Worm (Caenorhabditis elegans) whole organism, late embryonic: ENCODE data around the gene tmbi-4.

ENCODE experiments used
- C38D4.7 ChIP-seq: fragments of 200-800 bp; sonication (Bioruptor generic); optimal IDR thresholded peaks from 2 replicates; lab custom pipeline; 2018; ENCODE audit warnings: mild to moderate bottlenecking, missing genetic modification characterization, moderate library complexity, missing compliant biosample characterization
- F13H6.1 ChIP-seq: sonication (generic microtip); optimal IDR thresholded peaks from 2 replicates; lab custom pipeline; 2016; ENCODE audit warnings: missing genetic modification characterization, missing compliant biosample characterization
- K09A11.1 ChIP-seq: sonication (generic microtip); optimal IDR thresholded peaks from 2 replicates; lab custom pipeline; 2017; ENCODE audit warnings: antibody characterized with exemption, mild to moderate bottlenecking, missing genetic modification characterization, missing compliant biosample characterization; ENCODE audit not compliant: insufficient read depth
- T23F11.4 ChIP-seq: fragments of 200-800 bp; sonication (Bioruptor generic); optimal IDR thresholded peaks from 2 replicates; lab custom pipeline; 2018; ENCODE audit warnings: mild to moderate bottlenecking, missing genetic modification characterization, missing compliant biosample characterization
- ceh-18 ChIP-seq: sonication (generic microtip); optimal IDR thresholded peaks from 2 replicates; lab custom pipeline; 2016; ENCODE audit warnings: missing genetic modification characterization, missing compliant biosample characterization
- ceh-24 ChIP-seq: sonication (generic microtip); optimal IDR thresholded peaks from 2 replicates; lab custom pipeline; 2016; ENCODE audit warnings: mild to moderate bottlenecking, missing genetic modification characterization, missing compliant biosample characterization
- ceh-9 ChIP-seq: sonication (generic microtip); optimal IDR thresholded peaks from 2 replicates; lab custom pipeline; 2016; ENCODE audit warnings: mild to moderate bottlenecking, missing genetic modification characterization, inconsistent platforms, missing compliant biosample characterization
- elt-4 ChIP-seq: sonication (generic microtip); optimal IDR thresholded peaks from 2 replicates; lab custom pipeline; 2016; ENCODE audit warnings: missing genetic modification characterization, missing compliant biosample characterization
- ets-4 ChIP-seq: sonication (generic microtip); optimal IDR thresholded peaks from 2 replicates; lab custom pipeline; 2016; ENCODE audit warnings: missing genetic modification characterization, missing compliant biosample characterization
- eyg-1 ChIP-seq: sonication (generic microtip); optimal IDR thresholded peaks from 2 replicates; lab custom pipeline; 2016; ENCODE audit warnings: missing genotype, missing genetic modification characterization, missing compliant biosample characterization
- fax-1 ChIP-seq: sonication (generic microtip); optimal IDR thresholded peaks from 2 replicates; lab custom pipeline; 2016; ENCODE audit warnings: missing genotype, missing genetic modification characterization, missing compliant biosample characterization
- fkh-10 ChIP-seq: fragments of 150-350 bp; optimal IDR thresholded peaks from 2 replicates; lab custom pipeline; 2014; ENCODE audit warnings: missing biosample characterization, missing genetic modification reagents, missing genetic modification characterization
- fkh-6 ChIP-seq: sonication (generic microtip); optimal IDR thresholded peaks from 2 replicates; lab custom pipeline; 2016; ENCODE audit warnings: missing genetic modification characterization, missing compliant biosample characterization
- gmeb-2 ChIP-seq: sonication (generic microtip); optimal IDR thresholded peaks from 2 replicates; lab custom pipeline; 2016; ENCODE audit warnings: missing genetic modification characterization, inconsistent platforms, missing compliant biosample characterization
- hlh-13 ChIP-seq: fragments of 200-800 bp; sonication (Bioruptor generic); optimal IDR thresholded peaks from 2 replicates; lab custom pipeline; 2018; ENCODE audit warnings: mild to moderate bottlenecking, missing genetic modification characterization, missing compliant biosample characterization
- hlh-30 ChIP-seq: sonication (generic microtip); optimal IDR thresholded peaks from 2 replicates; lab custom pipeline; 2017; ENCODE audit warnings: antibody characterized with exemption, missing genetic modification characterization, missing compliant biosample characterization; ENCODE audit not compliant: insufficient read depth
- hlh-6 ChIP-seq: sonication (generic microtip); optimal IDR thresholded peaks from 2 replicates; lab custom pipeline; 2016; ENCODE audit warnings: missing genotype, missing genetic modification characterization, missing compliant biosample characterization
- hlh-8 ChIP-seq: sonication (generic microtip); optimal IDR thresholded peaks from 2 replicates; lab custom pipeline; 2016; ENCODE audit warnings: missing genotype, missing genetic modification characterization, missing compliant biosample characterization
- lim-6 ChIP-seq: sonication (generic microtip); optimal IDR thresholded peaks from 2 replicates; lab custom pipeline; 2016; ENCODE audit warnings: missing genetic modification characterization, missing compliant biosample characterization
- nfya-1 ChIP-seq: sonication (generic microtip); optimal IDR thresholded peaks from 2 replicates; lab custom pipeline; 2017; ENCODE audit warnings: missing genetic modification characterization, mild to moderate bottlenecking, missing compliant biosample characterization, antibody characterized with exemption, moderate library complexity
- nhr-11 ChIP-seq: fragments of 150-350 bp; optimal IDR thresholded peaks from 2 replicates; lab custom pipeline; 2014; ENCODE audit warnings: missing biosample characterization, missing genetic modification characterization
- npax-4 ChIP-seq: sonication (generic microtip); optimal IDR thresholded peaks from 2 replicates; lab custom pipeline; 2016; ENCODE audit warnings: missing genetic modification characterization, missing compliant biosample characterization
- pha-4 ChIP-seq: fragments of 150-350 bp; optimal IDR thresholded peaks from 2 replicates; lab custom pipeline; 2018; ENCODE audit warnings: missing biosample characterization, missing genetic modification reagents, missing genetic modification characterization
- pqm-1 ChIP-seq: sonication (generic microtip); optimal IDR thresholded peaks from 2 replicates; lab custom pipeline; 2016; ENCODE audit warnings: missing genetic modification characterization, missing compliant biosample characterization
- sox-4 ChIP-seq: sonication (generic microtip); optimal IDR thresholded peaks from 2 replicates; lab custom pipeline; 2017; ENCODE audit warnings: mild to moderate bottlenecking, missing genetic modification characterization, inconsistent platforms, missing compliant biosample characterization
- syd-9 ChIP-seq: sonication (generic microtip); optimal IDR thresholded peaks from 2 replicates; lab custom pipeline; 2016; ENCODE audit warnings: mild to moderate bottlenecking, missing genetic modification characterization, moderate library complexity, missing compliant biosample characterization
- tbx-2 ChIP-seq: sonication (generic microtip); optimal IDR thresholded peaks from 2 replicates; lab custom pipeline; 2016; ENCODE audit warnings: missing genetic modification characterization, missing compliant biosample characterization
- ttx-3 ChIP-seq: sonication (generic microtip); optimal IDR thresholded peaks from 2 replicates; lab custom pipeline; 2016; ENCODE audit warnings: missing genetic modification reagents, missing genetic modification characterization, missing compliant biosample characterization
- unc-42 ChIP-seq: sonication (generic microtip); optimal IDR thresholded peaks from 2 replicates; lab custom pipeline; 2016; ENCODE audit warnings: missing genotype, missing genetic modification characterization, missing compliant biosample characterization
- unc-55 ChIP-seq: sonication (generic microtip); optimal IDR thresholded peaks from 2 replicates; lab custom pipeline; 2017; ENCODE audit warnings: missing biosample characterization, missing genetic modification reagents, missing genetic modification characterization
- unc-86 ChIP-seq: sonication (generic microtip); optimal IDR thresholded peaks from 2 replicates; lab custom pipeline; 2016; ENCODE audit warnings: missing genetic modification characterization, missing compliant biosample characterization
- zip-5 ChIP-seq: sonication (generic microtip); optimal IDR thresholded peaks from 2 replicates; lab custom pipeline; 2016; ENCODE audit warnings: missing genetic modification characterization, missing compliant biosample characterization

tmbi-4 gene

DNA sequence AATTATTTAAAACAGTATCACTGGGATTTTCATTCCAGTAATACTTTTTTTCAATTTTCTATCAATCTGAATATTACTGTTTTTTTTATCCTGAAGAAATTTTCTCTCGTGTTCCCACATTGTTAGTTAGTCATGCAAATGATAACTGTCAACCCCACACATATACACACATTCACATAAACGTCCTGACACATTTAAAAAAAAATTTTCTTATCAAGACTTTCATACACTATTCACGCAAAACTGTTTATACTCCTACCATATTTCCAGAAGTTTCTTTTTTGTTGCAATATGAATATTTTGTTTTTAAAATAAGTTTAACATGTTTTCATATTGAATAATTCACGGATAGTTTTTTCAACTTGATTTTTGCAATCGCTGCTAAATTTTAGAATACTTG lies 58.0 kb downstream of the tmbi-4 start:
- TF ChIP-seq fkh-10 (no peak), npax-4 (tag; lab: Kevin White, UChicago) (no peak), pha-4 (tag; lab: Kevin White, UChicago) (no peak), tbx-2 (tag; lab: Kevin White, UChicago) (no peak), nfya-1 (no peak), fkh-6 (tag; lab: Kevin White, UChicago) (no peak), syd-9 (tag; lab: Kevin White, UChicago) (no peak), unc-86 (no peak), elt-4 (tag; lab: Kevin White, UChicago) (no peak), gmeb-2 (tag; lab: Kevin White, UChicago) (no peak), ceh-9 (no peak), nhr-11 (tag; lab: Kevin White, UChicago) (no peak), eyg-1 (tag; lab: Kevin White, UChicago) (no peak), ceh-18 (tag; lab: Kevin White, UChicago) (no peak), K09A11.1 (tag; lab: Kevin White, UChicago) (no peak), lim-6 (tag; lab: Kevin White, UChicago) (no peak)

DNA sequence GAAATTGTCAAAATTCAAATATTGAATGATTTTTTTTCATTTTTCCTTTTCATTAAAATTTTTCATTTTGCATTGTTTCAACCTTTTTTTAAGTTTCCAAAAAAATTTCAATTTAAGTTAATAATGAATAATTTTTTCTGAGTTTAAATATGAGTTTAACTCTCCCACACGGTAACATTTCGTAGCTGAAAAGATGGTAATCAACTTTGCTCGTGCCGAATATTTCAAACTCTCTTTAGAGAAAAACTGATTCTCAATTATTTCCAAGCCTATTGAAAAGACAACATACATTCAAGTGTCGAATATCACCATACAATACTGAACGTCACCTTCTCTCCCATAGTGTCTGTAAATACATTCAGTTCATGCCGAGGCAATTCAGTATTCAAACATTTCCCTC lies 58.4 kb downstream of the tmbi-4 start:
- TF ChIP-seq syd-9 (tag; lab: Kevin White, UChicago), result no peak
- no peak for TF ChIP-seq hlh-30 (tag; lab: Kevin White, UChicago)
- no peak for TF ChIP-seq T23F11.4 (GFP tag; lab: Kevin White, UChicago)
- TF ChIP-seq unc-55, result no peak
- TF ChIP-seq ceh-24, result no peak
- no peak for TF ChIP-seq fax-1 (tag; lab: Kevin White, UChicago)
- TF ChIP-seq C38D4.7, result no peak
- TF ChIP-seq pqm-1 (tag; lab: Kevin White, UChicago), result no peak
- TF ChIP-seq ttx-3 (tag; lab: Kevin White, UChicago), result no peak
- TF ChIP-seq hlh-13 (GFP tag; lab: Kevin White, UChicago), result no peak
- TF ChIP-seq npax-4 (tag; lab: Kevin White, UChicago), result no peak
- no peak for TF ChIP-seq hlh-8 (tag; lab: Kevin White, UChicago)
- no peak for TF ChIP-seq lim-6 (tag; lab: Kevin White, UChicago)
- TF ChIP-seq hlh-6 (tag; lab: Kevin White, UChicago), result no peak
- no peak for TF ChIP-seq ets-4 (tag; lab: Kevin White, UChicago)
- TF ChIP-seq sox-4, result no peak
- no peak for TF ChIP-seq unc-42 (tag; lab: Kevin White, UChicago)
- TF ChIP-seq zip-5 (tag; lab: Kevin White, UChicago), result no peak

DNA sequence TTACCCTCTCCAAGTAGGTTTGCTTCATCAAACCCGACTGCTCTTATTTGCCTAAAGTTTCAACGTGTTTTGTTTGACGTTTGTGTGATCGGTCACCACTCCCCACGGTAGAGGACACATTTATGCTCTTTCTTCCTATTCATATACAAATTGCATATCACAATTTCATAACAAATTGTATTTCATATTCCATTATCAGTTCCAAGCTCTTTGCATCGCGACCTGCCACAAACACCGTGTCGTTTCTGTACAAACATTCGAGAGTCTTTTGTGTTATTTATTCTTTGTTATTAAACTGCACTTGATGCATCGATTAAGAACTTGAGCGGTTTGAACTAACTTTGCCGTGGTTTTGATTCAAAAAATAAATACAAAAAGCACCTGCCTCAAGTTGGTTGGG lies 59.6 kb downstream of the tmbi-4 start:
- TF ChIP-seq F13H6.1, result no peak
- no peak for TF ChIP-seq pha-4 (tag; lab: Kevin White, UChicago)
- no peak for TF ChIP-seq T23F11.4 (GFP tag; lab: Kevin White, UChicago)
